Fruit fly (Drosophila melanogaster) whole organism, embryonic: ENCODE data around the gene CG32700.

Experiments used
- CG11093 ChIP-seq: fragments of 200-800 bp; sonication (Bioruptor generic); IDR thresholded peaks from 3 replicates; pipeline ENCODE4 v1.3.6; 2022; ENCODE audit warnings: missing biosample characterization, missing genetic modification characterization
- CG13424 ChIP-seq: fragments of 200-800 bp; sonication (Bioruptor generic); optimal IDR thresholded peaks from 2 replicates; lab custom pipeline; 2019; ENCODE audit warnings: missing biosample characterization, mild to moderate bottlenecking, missing genetic modification characterization, moderate library complexity
- CG14965 ChIP-seq: fragments of 200-800 bp; sonication (Bioruptor generic); optimal IDR thresholded peaks from 2 replicates; lab custom pipeline; 2016; ENCODE audit warnings: missing biosample characterization, missing genetic modification characterization, borderline replicate concordance
- CG17385 ChIP-seq: fragments of 200-800 bp; sonication (Bioruptor generic); optimal IDR thresholded peaks from 3 replicates; lab custom pipeline; 2018; ENCODE audit warnings: missing biosample characterization, mild to moderate bottlenecking, missing genetic modification characterization
- CG2129 ChIP-seq: fragments of 200-800 bp; sonication (Bioruptor generic); IDR thresholded peaks from 2 replicates; pipeline ENCODE4 v1.3.6; 2022; ENCODE audit warnings: missing biosample characterization, missing genetic modification characterization; ENCODE audit not compliant: partially characterized antibody
- CG31441 ChIP-seq: fragments of 200-800 bp; sonication (Bioruptor generic); IDR thresholded peaks from 2 replicates; pipeline ENCODE4 v1.3.6; 2022; ENCODE audit warnings: missing biosample characterization, missing genetic modification characterization
- CG3407 ChIP-seq: fragments of 200-800 bp; sonication (Bioruptor generic); optimal IDR thresholded peaks from 2 replicates; lab custom pipeline; 2018; ENCODE audit warnings: missing biosample characterization, mild to moderate bottlenecking, missing genetic modification characterization
- CG34224 ChIP-seq: fragments of 200-800 bp; sonication (Bioruptor generic); IDR thresholded peaks from 3 replicates; pipeline ENCODE4 v1.3.6; 2022; ENCODE audit warnings: missing biosample characterization, missing genetic modification characterization; ENCODE audit not compliant: partially characterized antibody
- CG4820 ChIP-seq: fragments of 200-800 bp; sonication (Bioruptor generic); optimal IDR thresholded peaks from 3 replicates; lab custom pipeline; 2016; ENCODE audit warnings: missing biosample characterization, missing genetic modification characterization
- CG7745 ChIP-seq: fragments of 200-800 bp; sonication (Bioruptor generic); optimal IDR thresholded peaks from 2 replicates; lab custom pipeline; 2018; ENCODE audit warnings: missing biosample characterization, mild to moderate bottlenecking, missing genetic modification characterization, moderate library complexity
- CG7786 ChIP-seq: fragments of 200-800 bp; sonication (Bioruptor generic); optimal IDR thresholded peaks from 2 replicates; lab custom pipeline; 2016; ENCODE audit warnings: missing biosample characterization, missing genetic modification characterization
- CG7963 ChIP-seq: fragments of 200-800 bp; sonication (Bioruptor generic); IDR thresholded peaks from 3 replicates; pipeline ENCODE4 v1.3.6; 2022; ENCODE audit warnings: missing biosample characterization, missing genetic modification characterization; ENCODE audit not compliant: partially characterized antibody
- CG8388 ChIP-seq: fragments of 200-800 bp; sonication (Bioruptor generic); optimal IDR thresholded peaks from 2 replicates; lab custom pipeline; 2019; ENCODE audit warnings: missing biosample characterization, mild to moderate bottlenecking, missing genetic modification characterization, moderate library complexity
- CG9727 ChIP-seq: fragments of 200-800 bp; sonication (Bioruptor generic); optimal IDR thresholded peaks from 3 replicates; lab custom pipeline; 2017; ENCODE audit warnings: missing biosample characterization, mild to moderate bottlenecking, missing genetic modification characterization
- CrebB ChIP-seq: fragments of 200-800 bp; sonication (Bioruptor generic); optimal IDR thresholded peaks from 3 replicates; lab custom pipeline; 2018; ENCODE audit warnings: missing biosample characterization, mild to moderate bottlenecking, missing genetic modification characterization
- D ChIP-seq, 2 experiments: fragments of 200-800 bp in 1 of 2; fragments of >200 bp in 1 of 2; sonication (Bioruptor generic) in 1 of 2; optimal IDR thresholded peaks; 2 replicates in 1 of 2; 3 replicates in 1 of 2; lab custom pipeline; 2017; ENCODE audit warnings: mild to moderate bottlenecking in 1 of 2, missing biosample characterization in 1 of 2, missing genetic modification characterization in 1 of 2, missing genetic modification reagents in 1 of 2
- Gsc ChIP-seq: fragments of 200-800 bp; sonication (Bioruptor generic); IDR thresholded peaks from 2 replicates; pipeline ENCODE4 v1.3.6; 2022; ENCODE audit warnings: missing biosample characterization, missing genetic modification characterization
- Hmx ChIP-seq: fragments of 200-800 bp; sonication (Bioruptor generic); optimal IDR thresholded peaks from 2 replicates; lab custom pipeline; 2016; ENCODE audit warnings: missing biosample characterization, missing genetic modification characterization
- Hr78 ChIP-seq, 2 experiments: fragments of 200-800 bp in 1 of 2; fragments of >200 bp in 1 of 2; sonication (Bioruptor generic) in 1 of 2; optimal IDR thresholded peaks; 2 replicates each; lab custom pipeline; 2017 to 2019; ENCODE audit warnings: missing biosample characterization in 2 of 2, missing genetic modification characterization in 2 of 2, mild to moderate bottlenecking in 1 of 2, moderate library complexity in 1 of 2
- Jarid2 ChIP-seq: fragments of 200-800 bp; sonication (Bioruptor generic); optimal IDR thresholded peaks from 3 replicates; lab custom pipeline; 2017; ENCODE audit warnings: mild to moderate bottlenecking, missing biosample characterization, missing genetic modification reagents, missing genetic modification characterization
- NC2β ChIP-seq: fragments of 200-800 bp; sonication (Bioruptor generic); optimal IDR thresholded peaks from 2 replicates; lab custom pipeline; 2016; ENCODE audit warnings: missing biosample characterization, missing genetic modification characterization
- PHDP ChIP-seq: fragments of 200-800 bp; sonication (Bioruptor generic); optimal IDR thresholded peaks from 3 replicates; lab custom pipeline; 2018; ENCODE audit warnings: missing biosample characterization, mild to moderate bottlenecking, missing genetic modification characterization, moderate library complexity
- Scr ChIP-seq: fragments of 200-800 bp; sonication (Bioruptor generic); IDR thresholded peaks from 2 replicates; pipeline ENCODE4 v1.3.6; 2022; ENCODE audit warnings: missing biosample characterization, missing genetic modification characterization; ENCODE audit not compliant: partially characterized antibody
- aop ChIP-seq: fragments of 200-800 bp; sonication (Bioruptor generic); IDR thresholded peaks from 2 replicates; pipeline ENCODE4 v1.3.6; 2022; ENCODE audit warnings: missing biosample characterization, missing genetic modification characterization
- ara ChIP-seq: fragments of 200-800 bp; sonication (Bioruptor generic); IDR thresholded peaks from 2 replicates; pipeline ENCODE4 v1.3.6; 2022; ENCODE audit warnings: missing biosample characterization, missing genetic modification characterization
- cato ChIP-seq: fragments of 200-800 bp; sonication (Bioruptor generic); optimal IDR thresholded peaks from 2 replicates; lab custom pipeline; 2016; ENCODE audit warnings: missing biosample characterization, missing genetic modification characterization, borderline replicate concordance
- dm ChIP-seq: fragments of 200-800 bp; sonication (Bioruptor generic); optimal IDR thresholded peaks from 3 replicates; lab custom pipeline; 2016; ENCODE audit warnings: missing biosample characterization, missing genetic modification characterization
- emc ChIP-seq: fragments of 200-800 bp; sonication (Bioruptor generic); optimal IDR thresholded peaks from 2 replicates; lab custom pipeline; 2016; ENCODE audit warnings: missing biosample characterization, missing genetic modification characterization
- eve ChIP-seq, 2 experiments: fragments of >200 bp; optimal IDR thresholded peaks; 2 replicates each; lab custom pipeline; 2017; ENCODE audit warnings: missing biosample characterization in 2 of 2, missing genetic modification characterization in 2 of 2
- fd96Cb ChIP-seq: fragments of 200-800 bp; sonication (Bioruptor generic); optimal IDR thresholded peaks from 2 replicates; lab custom pipeline; 2018; ENCODE audit warnings: missing biosample characterization, mild to moderate bottlenecking, missing genetic modification characterization, moderate library complexity
- hkb ChIP-seq, 2 experiments: fragments of 200-800 bp in 1 of 2; fragments of >200 bp in 1 of 2; sonication (Bioruptor generic) in 1 of 2; IDR thresholded peaks in 1 of 2; optimal IDR thresholded peaks in 1 of 2; 2 replicates each; pipeline versions ENCODE4 v1.3.6 to Lab custom; 2017 to 2022; ENCODE audit warnings: missing biosample characterization in 1 of 2, missing genetic modification characterization in 1 of 2
- hth ChIP-seq: fragments of >200 bp; optimal IDR thresholded peaks from 2 replicates; lab custom pipeline; 2017; ENCODE audit warnings: inconsistent platforms
- jumu ChIP-seq: fragments of 200-800 bp; sonication (Bioruptor generic); optimal IDR thresholded peaks from 3 replicates; lab custom pipeline; 2016; ENCODE audit warnings: missing biosample characterization, missing genetic modification characterization
- mirr ChIP-seq: fragments of 200-800 bp; sonication (Bioruptor generic); optimal IDR thresholded peaks from 3 replicates; lab custom pipeline; 2018; ENCODE audit warnings: missing biosample characterization, mild to moderate bottlenecking, missing genetic modification characterization
- sc ChIP-seq, 3 experiments: fragments of >200 bp in 2 of 3; fragments of 200-800 bp in 1 of 3; sonication (Bioruptor generic) in 1 of 3; optimal IDR thresholded peaks; 2 replicates in 2 of 3; 3 replicates in 1 of 3; lab custom pipeline; 2017; ENCODE audit warnings: mild to moderate bottlenecking in 1 of 3, missing biosample characterization in 1 of 3, missing genetic modification characterization in 1 of 3, missing genetic modification reagents in 1 of 3
- tap ChIP-seq: fragments of 200-800 bp; optimal IDR thresholded peaks from 3 replicates; lab custom pipeline; 2019; ENCODE audit warnings: missing biosample characterization, mild to moderate bottlenecking, missing genetic modification characterization, moderate library complexity
- tup ChIP-seq: fragments of 200-800 bp; sonication (Bioruptor generic); optimal IDR thresholded peaks from 2 replicates; lab custom pipeline; 2016; ENCODE audit warnings: missing biosample characterization, mild to moderate bottlenecking, missing genetic modification characterization, moderate library complexity
- zf30C ChIP-seq: fragments of 200-800 bp; sonication (Bioruptor generic); optimal IDR thresholded peaks from 3 replicates; lab custom pipeline; 2018; ENCODE audit warnings: missing biosample characterization, mild to moderate bottlenecking, missing genetic modification characterization
- zfh1 ChIP-seq: fragments of 200-800 bp; sonication (Bioruptor generic); IDR thresholded peaks from 3 replicates; pipeline ENCODE4 v1.3.6; 2022; ENCODE audit warnings: missing biosample characterization, missing genetic modification characterization
- zfh2 ChIP-seq: fragments of 200-800 bp; sonication (Bioruptor generic); optimal IDR thresholded peaks from 2 replicates; lab custom pipeline; 2016; ENCODE audit warnings: missing biosample characterization, missing genetic modification characterization

CG32700 gene

dm6 chrX:9486802-9487201 is 63.8 kb downstream of the CG32700 start (continued):
- TF ChIP-seq D (optimal IDR thresholded peaks at IDR 0.05; lab: Kevin White, UChicago) (no peak), D (GFP tag; optimal IDR thresholded peaks at IDR 0.05; lab: Kevin White, UChicago) (peak; percentile 82), fd96Cb (tag; lab: Kevin White, UChicago) (peak; percentile 82), Jarid2 (GFP tag; lab: Kevin White, UChicago) (peak; percentile 30), aop (GFP tag; lab: Robert Waterston, UW) (0 out of 2 replicates have a peak, but pooled peaks have one; percentile 22), CrebB (tag; lab: Kevin White, UChicago) (no peak), eve (GFP tag; optimal IDR thresholded peaks at IDR 0.05; lab: Kevin White, UChicago) (peak; percentile 58 to 90), CG11093 (GFP tag; lab: Robert Waterston, UW) (peak; percentile 49; the same call in 1 of the 3 replicates), dm (GFP tag; lab: Kevin White, UChicago) (peak; percentile 37), tap (tag; lab: Kevin White, UChicago) (peak; percentile 35), CG9727 (GFP tag; lab: Kevin White, UChicago) (peak; percentile 87), ara (GFP tag; lab: Robert Waterston, UW) (peak; percentile 83), jumu (peak; percentile 78), cato (peak; percentile 21), CG7745 (tag; lab: Kevin White, UChicago) (no peak), NC2β (GFP tag; lab: Kevin White, UChicago) (peak; percentile 69), CG7786 (peak; percentile 51), zfh2 (GFP tag; lab: Kevin White, UChicago) (no peak), CG17385 (GFP tag; lab: Kevin White, UChicago) (peak; percentile 60), Hmx (GFP tag; lab: Kevin White, UChicago) (no peak), CG2129 (no peak), CG31441 (GFP tag; lab: Robert Waterston, UW) (peak; percentile 83), CG8388 (GFP tag; lab: Kevin White, UChicago) (peak; percentile 75), emc (GFP tag; lab: Kevin White, UChicago) (no peak), CG13424 (tag; lab: Kevin White, UChicago) (peak; percentile 76), Scr (GFP tag; lab: Robert Waterston, UW) (no peak), CG7963 (no peak), hth (no peak), zfh1 (GFP tag; lab: Robert Waterston, UW) (peak; percentile 91), PHDP (tag; lab: Kevin White, UChicago) (peak; percentile 66), CG14965 (peak; percentile 39), CG4820 (GFP tag; lab: Kevin White, UChicago) (peak; percentile 84), Gsc (0 out of 2 replicates have a peak, but pooled peaks have one; percentile 14), CG34224 (GFP tag; lab: Robert Waterston, UW) (no peak), CG3407 (GFP tag; lab: Kevin White, UChicago) (peak; percentile 65), mirr (GFP tag; lab: Kevin White, UChicago) (no peak), sc (optimal IDR thresholded peaks at IDR 0.05; lab: Kevin White, UChicago) (no peak), sc (GFP tag; optimal IDR thresholded peaks at IDR 0.05; lab: Kevin White, UChicago) (peak; percentile 45), hkb (optimal IDR thresholded peaks at IDR 0.05; lab: Kevin White, UChicago) (no peak), hkb (GFP tag; IDR thresholded peaks at IDR 0.05; lab: Robert Waterston, UW) (peak; percentile 83), tup (GFP tag; lab: Kevin White, UChicago) (peak; percentile 6), zf30C (peak; percentile 86), Hr78 (GFP tag; optimal IDR thresholded peaks at IDR 0.05; lab: Kevin White, UChicago) (no peak)
